Fruit fly (Drosophila melanogaster): ENCODE data around the gene Ucp4C.

Gene Ucp4C

dm6 chr2L:5967702-5968616 is at the start of gene Ucp4C, which contains the start of gene CG13992:
TSS of gene Ucp4C (plus strand) at chr2L:5968566.
TSS of gene CG13992 (minus strand) at chr2L:5967752.
- no peak for TF ChIP-seq CG8478 (optimal IDR thresholded peaks at IDR 0.05)
- TF ChIP-seq CTCF (optimal IDR thresholded peaks at IDR 0.05): no peak

- TF ChIP-seq CG8478 (optimal IDR thresholded peaks at IDR 0.05) (no peak), CTCF (optimal IDR thresholded peaks at IDR 0.05) (no peak)
These were observed 44.7 kb upstream of the Ucp4C start, which contains the start of gene CG9016 for dm6 chr2L:5923603-5924138. TSS of gene CG9016 (minus strand) at chr2L:5923653.

DNA sequence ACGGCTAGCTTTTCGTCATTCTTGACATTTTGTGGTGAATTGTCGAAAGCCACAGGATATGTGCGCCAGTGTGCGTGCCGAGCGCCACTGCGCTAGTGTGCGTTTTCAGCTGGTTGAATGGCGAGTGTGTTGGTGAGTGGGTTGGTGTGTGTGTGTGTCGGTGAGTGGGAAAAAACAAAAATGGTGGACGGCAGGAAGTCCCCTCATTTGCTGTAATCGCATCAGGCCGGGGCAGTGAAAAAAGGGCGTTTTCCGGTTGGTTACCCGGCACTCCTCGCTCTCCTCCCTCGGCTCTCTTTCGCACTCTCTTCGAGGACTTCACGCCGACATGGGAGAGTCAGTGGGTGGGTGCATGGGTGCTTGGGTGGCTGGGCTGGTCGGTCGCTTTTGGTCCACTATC is 43.2 kb upstream of the Ucp4C start:
- TF ChIP-seq CTCF (optimal IDR thresholded peaks at IDR 0.05) (no peak), CG8478 (optimal IDR thresholded peaks at IDR 0.05) (no peak)

- TF ChIP-seq CTCF (optimal IDR thresholded peaks at IDR 0.05): no peak
- TF ChIP-seq CG8478 (optimal IDR thresholded peaks at IDR 0.05): no peak
These were observed 42.7 kb upstream of the Ucp4C start, which contains the start of gene dsf for dm6 chr2L:5925637-5926036. TSS of gene dsf (plus strand) at chr2L:5925937.

- TF ChIP-seq CG8478 (optimal IDR thresholded peaks at IDR 0.05) (no peak), CTCF (optimal IDR thresholded peaks at IDR 0.05) (no peak)
These were observed 41.0 kb upstream of the Ucp4C start for dm6 chr2L:5927363-5927762.

- TF ChIP-seq CG8478 (optimal IDR thresholded peaks at IDR 0.05) (no peak), CTCF (optimal IDR thresholded peaks at IDR 0.05) (no peak)
These were observed 24.9 kb upstream of the Ucp4C start, which contains the start of the genes Sfp26Ad and Gpdh1 for dm6 chr2L:5943229-5944078. TSS of gene Sfp26Ad (minus strand) at chr2L:5943304. TSS of gene Gpdh1 (plus strand) at chr2L:5943643.

- TF ChIP-seq CTCF (optimal IDR thresholded peaks at IDR 0.05) (no peak), CG8478 (optimal IDR thresholded peaks at IDR 0.05) (no peak)
These were observed 23.8 kb upstream of the Ucp4C start for dm6 chr2L:5944305-5945282.

DNA sequence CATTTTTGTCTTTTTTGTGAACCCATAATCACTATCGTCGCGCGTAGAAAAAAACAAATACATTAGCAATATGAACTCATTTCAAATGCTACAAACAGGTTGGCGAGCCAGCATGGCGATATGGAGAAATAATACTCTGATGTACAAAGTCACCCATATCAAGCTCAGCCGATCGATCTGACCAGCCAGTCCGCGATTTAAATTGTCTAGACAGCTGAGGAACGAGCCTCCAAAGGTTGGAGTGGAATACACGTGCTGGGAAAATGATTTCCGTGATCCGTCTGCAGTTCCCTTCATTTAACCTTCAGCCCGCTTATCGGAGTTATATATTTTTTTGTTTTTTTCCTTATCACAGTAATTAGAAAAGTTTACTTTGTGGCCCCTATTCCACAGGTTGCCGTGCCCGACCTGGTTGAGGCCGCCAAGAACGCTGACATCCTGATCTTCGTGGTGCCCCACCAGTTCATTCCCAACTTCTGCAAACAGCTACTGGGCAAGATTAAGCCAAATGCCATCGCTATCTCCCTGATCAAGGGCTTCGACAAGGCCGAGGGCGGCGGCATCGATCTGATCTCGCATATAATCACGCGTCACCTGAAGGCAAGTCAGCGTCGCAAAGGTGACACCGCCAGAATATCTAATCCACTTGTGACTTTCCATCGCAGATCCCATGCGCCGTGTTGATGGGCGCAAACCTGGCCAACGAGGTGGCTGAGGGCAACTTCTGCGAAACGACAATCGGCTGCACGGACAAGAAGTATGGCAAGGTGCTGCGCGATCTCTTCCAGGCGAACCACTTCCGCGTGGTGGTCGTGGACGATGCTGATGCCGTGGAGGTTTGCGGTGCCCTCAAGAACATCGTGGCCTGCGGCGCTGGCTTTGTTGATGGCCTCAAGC is 22.5 kb upstream of the Ucp4C start:
- TF ChIP-seq CTCF (optimal IDR thresholded peaks at IDR 0.05) (no peak), CG8478 (optimal IDR thresholded peaks at IDR 0.05) (no peak)

- TF ChIP-seq CTCF (optimal IDR thresholded peaks at IDR 0.05): no peak
- TF ChIP-seq CG8478 (optimal IDR thresholded peaks at IDR 0.05): no peak
These were observed 21.6 kb upstream of the Ucp4C start for dm6 chr2L:5946728-5947127.

DNA sequence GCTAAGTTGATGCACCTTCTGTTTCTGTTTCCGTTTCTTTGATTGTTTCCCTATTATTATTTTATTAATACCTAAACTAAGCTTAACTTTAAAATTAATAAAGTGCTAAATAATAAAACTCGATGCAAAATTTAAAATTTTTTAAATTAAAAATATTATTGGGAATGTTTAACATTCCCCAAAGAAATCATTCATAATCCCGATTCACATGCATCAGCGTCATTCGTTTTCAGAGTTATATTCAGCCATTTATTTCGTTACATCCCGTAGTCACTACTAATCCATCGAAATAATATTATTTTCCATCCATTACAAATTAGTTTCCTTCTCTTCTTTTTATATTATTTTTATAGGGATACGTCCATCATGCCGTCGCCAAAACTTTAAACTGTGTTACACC is 20.9 kb upstream of the Ucp4C start:
- TF ChIP-seq CG8478 (optimal IDR thresholded peaks at IDR 0.05) (no peak), CTCF (optimal IDR thresholded peaks at IDR 0.05) (no peak)

DNA sequence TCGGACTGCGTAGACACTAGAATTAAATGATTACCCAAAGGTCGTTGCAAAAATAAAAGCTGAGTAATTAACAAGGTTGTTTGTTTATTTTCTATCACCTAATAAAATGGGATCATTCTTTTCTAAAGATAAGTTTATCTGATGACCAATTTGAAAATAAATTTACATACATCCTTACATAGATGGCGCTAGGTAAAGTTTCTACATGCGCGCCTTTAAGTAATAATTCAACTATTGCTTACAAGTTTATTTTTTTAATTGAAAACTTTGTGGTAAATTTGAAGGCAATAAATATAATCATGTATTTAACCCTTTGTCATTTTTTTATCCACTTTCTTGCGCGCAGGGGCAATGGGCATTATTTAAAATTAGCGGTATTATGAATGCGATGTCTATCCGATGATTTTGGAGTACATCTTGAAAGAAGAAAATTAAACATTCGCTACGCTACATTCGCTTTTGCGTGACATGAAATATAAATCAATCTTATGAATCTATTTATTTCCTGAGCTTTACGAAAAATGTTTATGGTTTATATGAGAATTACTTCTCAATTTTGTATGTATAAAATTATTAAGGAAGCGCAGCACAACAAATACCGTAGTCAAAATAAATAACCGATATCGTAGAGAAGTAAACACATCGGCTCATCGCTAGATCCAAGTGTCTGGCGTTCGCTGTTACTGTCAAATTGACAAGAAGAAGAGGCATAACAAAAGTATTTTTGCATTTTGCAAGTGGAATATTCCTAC is 19.4 kb upstream of the Ucp4C start, which contains the start of gene CG9044:
Gene CG9044 (plus strand): TSS at position 676 of the 752 bp plus-strand sequence.
- TF ChIP-seq CTCF (optimal IDR thresholded peaks at IDR 0.05): peak; percentile 60 to 81
- TF ChIP-seq CG8478 (optimal IDR thresholded peaks at IDR 0.05): no peak

DNA sequence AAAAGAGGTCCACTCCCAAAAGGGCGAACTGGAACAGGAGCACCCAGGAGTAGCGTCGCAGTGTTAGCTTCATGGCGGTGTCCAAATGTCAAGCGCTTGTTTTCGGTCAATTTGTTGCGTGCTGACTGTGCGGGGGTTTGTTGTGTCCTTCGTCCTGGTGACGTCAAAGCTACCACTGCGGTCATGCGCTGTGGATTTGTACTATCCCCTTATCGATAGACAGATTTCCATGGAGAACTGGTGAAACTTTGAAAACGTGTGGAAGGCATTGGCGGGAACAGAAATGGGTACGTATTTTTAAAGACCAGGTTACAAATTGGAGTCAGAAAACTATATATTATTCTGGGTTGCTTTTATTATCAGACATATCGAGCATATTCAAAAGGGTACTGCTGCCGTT is 12.2 kb upstream of the Ucp4C start, which contains the start of gene CG13999:
Gene CG13999 (minus strand): TSS at position 314 of the 400 bp plus-strand sequence.
- no peak for TF ChIP-seq CG8478 (optimal IDR thresholded peaks at IDR 0.05)
- no peak for TF ChIP-seq CTCF (optimal IDR thresholded peaks at IDR 0.05)
